Fruit fly (Drosophila melanogaster) ovary, adult (tissue): ENCODE data around the gene mRpL9.

Source experiments
- CG17801 ChIP-seq: fragments of 200-800 bp; optimal IDR thresholded peaks from 2 replicates; lab custom pipeline; 2019; ENCODE audit warnings: missing biosample characterization, mild to moderate bottlenecking, missing genetic modification characterization, moderate library complexity; ENCODE audit not compliant: partially characterized antibody

mRpL9 gene

dm6 chr3R:15371833-15372232 lies 41.3 kb downstream of the mRpL9 start, which contains the start of the genes Ccm3 and CG6136:
Gene Ccm3, plus strand, starts transcription at chr3R:15371957.
Gene CG6136, minus strand, starts transcription at chr3R:15372212.
- TF ChIP-seq CG17801 (GFP tag; lab: Kevin White, UChicago): peak; percentile 67

dm6 chr3R:15374397-15374796 lies 43.9 kb downstream of the mRpL9 start, which contains the start of gene Rbp:
Gene Rbp, plus strand, starts transcription at chr3R:15374635.
- TF ChIP-seq CG17801 (GFP tag; lab: Kevin White, UChicago): no peak

dm6 chr3R:15375470-15375869 lies 44.9 kb downstream of the mRpL9 start:
- no peak for TF ChIP-seq CG17801 (GFP tag; lab: Kevin White, UChicago)

- TF ChIP-seq CG17801 (GFP tag; lab: Kevin White, UChicago): no peak
Measured at dm6 chr3R:15379071-15379470, 48.5 kb downstream of the mRpL9 start.
